Worm (Caenorhabditis elegans) whole organism, L3 larva: ENCODE results near the gene plc-2.

Experiments used
- elt-1 ChIP-seq: fragments of 150-350 bp; optimal IDR thresholded peaks from 2 replicates; lab custom pipeline; 2014; ENCODE audit warnings: missing biosample characterization, missing genetic modification characterization
- fos-1 ChIP-seq: fragments of 150-350 bp; optimal IDR thresholded peaks from 2 replicates; lab custom pipeline; 2014; ENCODE audit warnings: missing biosample characterization, missing genetic modification characterization
- sea-2 ChIP-seq: fragments of 150-350 bp; sonication (generic microtip); optimal IDR thresholded peaks from 4 replicates; lab custom pipeline; 2014; ENCODE audit warnings: missing biosample characterization, missing genetic modification reagents, missing genetic modification characterization
- unc-62 ChIP-seq: fragments of 150-350 bp; sonication (generic microtip); optimal IDR thresholded peaks from 4 replicates; lab custom pipeline; 2014; ENCODE audit warnings: missing biosample characterization, missing genetic modification reagents, missing genetic modification characterization

- TF ChIP-seq unc-62 (GFP tag; lab: Kevin White, UChicago), result no peak
- TF ChIP-seq elt-1 (tag; lab: Kevin White, UChicago), result no peak
- no peak for TF ChIP-seq fos-1 (tag; lab: Kevin White, UChicago)
- no peak for TF ChIP-seq sea-2 (GFP tag; lab: Kevin White, UChicago)
Measured at ce11 chrV:15156504-15156903, 35.9 kb upstream of the plc-2 start.
